Fruit fly (Drosophila melanogaster): ENCODE results near the gene CG33285.

CG33285 gene

DNA sequence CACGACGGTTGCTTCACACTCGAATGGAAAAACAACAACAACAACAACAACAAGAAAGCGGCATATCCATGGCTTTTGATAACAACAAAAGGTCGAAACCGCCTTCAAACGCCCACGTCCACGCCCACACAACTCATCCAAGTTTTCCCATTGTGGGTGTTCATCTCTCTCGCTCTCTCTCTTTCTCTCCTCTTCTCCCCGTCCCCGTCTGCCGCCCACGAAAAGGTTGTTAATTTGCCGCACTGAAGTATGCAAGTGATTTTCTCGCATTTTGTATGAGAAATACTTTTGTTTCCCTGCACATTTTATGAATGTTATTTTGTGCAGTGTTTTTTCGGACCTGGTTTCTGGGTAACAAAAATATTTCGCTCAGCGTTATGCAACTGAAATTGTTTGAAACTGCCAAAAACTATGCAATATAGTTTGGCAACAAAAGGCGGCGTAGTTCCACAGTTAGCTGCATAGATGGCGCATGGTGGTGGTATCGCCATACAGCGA, 39.3 kb downstream of the CG33285 start (continued):
- TF ChIP-seq CG30431 (GFP tag; optimal IDR thresholded peaks at IDR 0.05) (no peak), HmgD (GFP tag; optimal IDR thresholded peaks at IDR 0.05) (peak; percentile 70), CG3838 (GFP tag; optimal IDR thresholded peaks at IDR 0.05) (no peak), Jarid2 (GFP tag; optimal IDR thresholded peaks at IDR 0.05) (peak; percentile 51), sens (GFP tag) (peak; percentile 90), CG10209 (GFP tag; optimal IDR thresholded peaks at IDR 0.05) (no peak), ttk (GFP tag; IDR thresholded peaks at IDR 0.05) (no peak), Usf (GFP tag; optimal IDR thresholded peaks at IDR 0.05) (no peak), dmrt11E (tag; optimal IDR thresholded peaks at IDR 0.05) (no peak), CG3281 (GFP tag; optimal IDR thresholded peaks at IDR 0.05) (no peak), p53 (GFP tag; optimal IDR thresholded peaks at IDR 0.05) (no peak), lola (GFP tag; optimal IDR thresholded peaks at IDR 0.05) (peak in 1 of 3 experiments; percentile 73), gro (GFP tag; optimal IDR thresholded peaks at IDR 0.05) (peak; percentile 61), CG13894 (tag; optimal IDR thresholded peaks at IDR 0.05) (peak; percentile 16), HHEX (GFP tag; optimal IDR thresholded peaks at IDR 0.05) (no peak), Oli (tag; optimal IDR thresholded peaks at IDR 0.05) (no peak), mam (GFP tag; optimal IDR thresholded peaks at IDR 0.05) (peak; percentile 35), az2 (GFP tag; optimal IDR thresholded peaks at IDR 0.05) (peak; percentile 12), salm (tag; optimal IDR thresholded peaks at IDR 0.05) (peak; percentile 46), hb (GFP tag; IDR thresholded peaks at IDR 0.05; ENCODE audit: partially characterized antibody) (no peak), repo (GFP tag; optimal IDR thresholded peaks at IDR 0.05) (peak; percentile 5), CG1024 (GFP tag; IDR thresholded peaks at IDR 0.05) (no peak), aop (GFP tag; IDR thresholded peaks at IDR 0.05) (no peak), ato (GFP tag; IDR thresholded peaks at IDR 0.05; ENCODE audit: partially characterized antibody) (no peak), gsb (GFP tag; IDR thresholded peaks at IDR 0.05) (no peak), H2.0 (GFP tag; IDR thresholded peaks at IDR 0.05) (no peak; the same call in 1 of the 2 replicates), Antp (GFP tag; optimal IDR thresholded peaks at IDR 0.05) (no peak), vfl (GFP tag; optimal IDR thresholded peaks at IDR 0.05) (no peak), cg (GFP tag; optimal IDR thresholded peaks at IDR 0.05) (no peak), Hr78 (GFP tag; optimal IDR thresholded peaks at IDR 0.05) (no peak), CG43689 (GFP tag; IDR thresholded peaks at IDR 0.05) (no peak), ind (GFP tag; optimal IDR thresholded peaks at IDR 0.05) (no peak), dmrt99B (tag; optimal IDR thresholded peaks at IDR 0.05) (no peak), ssp (GFP tag; IDR thresholded peaks at IDR 0.05) (peak; percentile 13; the same call in 1 of the 2 replicates), Med (GFP tag) (peak; percentile 91), Sox100B (GFP tag; optimal IDR thresholded peaks at IDR 0.05) (no peak), Hey (tag; optimal IDR thresholded peaks at IDR 0.05) (no peak), tna (GFP tag; IDR thresholded peaks at IDR 0.05; ENCODE audit: partially characterized antibody) (no peak; the same call in 1 of the 2 replicates), CG17361 (GFP tag; IDR thresholded peaks at IDR 0.05) (0 out of 3 replicates have a peak, but pooled peaks have one; percentile 32), CoRest (tag; optimal IDR thresholded peaks at IDR 0.05) (peak; percentile 36), CG11723 (GFP tag; optimal IDR thresholded peaks at IDR 0.05) (no peak), CG12219 (GFP tag; optimal IDR thresholded peaks at IDR 0.05) (no peak), CG18764 (GFP tag; optimal IDR thresholded peaks at IDR 0.05) (peak; percentile 18), Dip2 (GFP tag; IDR thresholded peaks at IDR 0.05) (no peak), CG17328 (GFP tag; IDR thresholded peaks at IDR 0.05) (0 out of 2 replicates have a peak, but pooled peaks have one; percentile 34), pros (GFP tag; optimal IDR thresholded peaks at IDR 0.05) (peak; percentile 79), Mes4 (GFP tag; optimal IDR thresholded peaks at IDR 0.05) (no peak), CG7928 (GFP tag; optimal IDR thresholded peaks at IDR 0.05) (no peak), CG9876 (GFP tag; optimal IDR thresholded peaks at IDR 0.05) (peak; percentile 30), Dref (GFP tag; IDR thresholded peaks at IDR 0.05) (no peak)

All from whole organism, embryonic.